Worm (Caenorhabditis elegans) whole organism, L4/young adult: ENCODE data around the gene col-44.

ENCODE experiments used
- W03F9.2 ChIP-seq: fragments of 150-350 bp; optimal IDR thresholded peaks from 2 replicates; lab custom pipeline; 2014; ENCODE audit warnings: missing biosample characterization, missing genetic modification characterization
- dao-5 ChIP-seq: sonication (generic microtip); optimal IDR thresholded peaks from 2 replicates; lab custom pipeline; 2016; ENCODE audit warnings: missing genotype, missing genetic modification characterization, moderate library complexity, missing compliant biosample characterization
- him-1 ChIP-seq: sonication (generic microtip); optimal IDR thresholded peaks from 2 replicates; lab custom pipeline; 2016; ENCODE audit warnings: missing genotype, missing genetic modification reagents, missing genetic modification characterization, missing compliant biosample characterization

Gene col-44

DNA sequence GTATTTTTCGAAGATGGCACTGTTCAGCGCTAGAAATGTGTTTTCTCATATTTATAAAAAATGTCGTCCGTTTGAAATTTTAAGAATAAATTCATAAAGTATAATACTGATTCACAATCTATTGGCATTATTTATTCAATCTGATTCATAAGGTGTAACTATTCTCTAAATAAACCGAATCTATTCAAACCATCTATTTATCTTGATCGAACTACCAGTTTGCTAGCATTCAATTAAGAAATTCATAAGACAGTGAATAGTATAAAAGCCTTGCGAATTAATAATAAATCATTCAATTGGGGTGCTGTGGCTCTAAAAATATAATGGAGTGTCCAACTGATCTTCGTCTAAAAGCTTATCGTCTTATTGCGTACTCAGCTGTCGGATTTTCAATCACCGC, at the start of gene col-44:
Gene col-44, plus strand, starts transcription at position 301 of the 400 bp plus-strand sequence.
- TF ChIP-seq W03F9.2 (tag; lab: Kevin White, UChicago): no peak
- no peak for TF ChIP-seq dao-5 (tag; lab: Kevin White, UChicago)
- TF ChIP-seq him-1 (tag; lab: Kevin White, UChicago): no peak

DNA sequence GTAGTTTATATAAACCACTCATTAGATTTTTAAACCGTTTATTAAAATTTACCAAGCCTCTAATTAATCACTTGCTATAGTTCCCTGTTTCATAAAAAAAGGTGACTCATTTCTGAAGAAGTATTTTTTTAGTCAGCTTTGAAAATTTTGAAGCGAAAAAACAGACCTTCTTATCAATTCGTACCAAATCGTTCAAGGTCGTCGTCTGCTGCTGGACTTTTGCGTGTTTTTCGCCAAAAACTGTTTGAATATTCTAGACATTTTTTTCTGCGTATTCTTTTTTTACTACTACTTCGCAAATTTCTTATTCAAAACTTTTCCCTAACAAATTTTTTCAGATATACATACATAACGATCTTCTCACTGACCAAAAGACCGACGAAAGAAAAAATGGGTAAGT, 49.0 kb upstream of the col-44 start, which contains the start of gene cah-4:
Gene cah-4, plus strand, starts transcription at position 339 of the 400 bp plus-strand sequence.
- TF ChIP-seq W03F9.2 (tag; lab: Kevin White, UChicago): no peak

DNA sequence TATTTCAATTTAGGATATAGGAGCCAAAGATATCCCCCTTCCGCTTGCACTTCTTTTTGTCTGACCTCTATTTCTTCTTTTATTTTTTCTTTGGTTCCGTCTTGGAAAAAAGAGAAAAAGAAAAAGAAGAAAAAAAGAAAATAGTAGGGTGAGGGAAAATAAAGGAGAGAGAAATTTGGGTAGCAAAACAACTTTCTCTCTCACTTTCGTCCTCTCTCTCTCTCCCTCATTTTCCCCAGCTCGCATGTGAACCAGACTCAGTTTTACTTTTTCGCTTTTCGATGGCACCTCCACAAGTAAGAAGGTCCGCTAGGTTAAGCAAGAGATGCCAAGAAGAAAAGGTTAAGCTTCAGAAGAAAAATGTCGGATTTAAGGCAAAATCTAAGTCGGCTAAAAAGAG, 48.5 kb upstream of the col-44 start:
- TF ChIP-seq dao-5 (tag; lab: Kevin White, UChicago): no peak
- TF ChIP-seq him-1 (tag; lab: Kevin White, UChicago): no peak
- no peak for TF ChIP-seq W03F9.2 (tag; lab: Kevin White, UChicago)

DNA sequence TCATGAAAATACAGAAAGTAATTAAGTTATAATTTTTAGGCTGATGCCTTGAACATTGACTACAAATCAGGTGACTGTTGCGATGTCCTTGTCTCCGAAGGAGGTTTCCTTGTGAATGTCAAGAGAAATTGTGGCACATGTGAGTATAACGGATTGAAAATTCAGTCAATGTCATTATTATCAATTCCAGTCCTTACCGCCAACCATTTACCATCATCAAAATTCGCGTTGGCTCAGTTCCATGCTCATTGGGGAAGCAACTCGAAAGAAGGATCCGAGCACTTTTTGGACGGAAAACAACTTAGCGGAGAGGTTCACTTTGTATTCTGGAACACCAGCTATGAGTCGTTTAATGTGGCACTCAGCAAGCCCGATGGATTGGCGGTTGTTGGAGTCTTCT, 47.9 kb upstream of the col-44 start:
- TF ChIP-seq dao-5 (tag; lab: Kevin White, UChicago): no peak
- no peak for TF ChIP-seq him-1 (tag; lab: Kevin White, UChicago)
- no peak for TF ChIP-seq W03F9.2 (tag; lab: Kevin White, UChicago)

DNA sequence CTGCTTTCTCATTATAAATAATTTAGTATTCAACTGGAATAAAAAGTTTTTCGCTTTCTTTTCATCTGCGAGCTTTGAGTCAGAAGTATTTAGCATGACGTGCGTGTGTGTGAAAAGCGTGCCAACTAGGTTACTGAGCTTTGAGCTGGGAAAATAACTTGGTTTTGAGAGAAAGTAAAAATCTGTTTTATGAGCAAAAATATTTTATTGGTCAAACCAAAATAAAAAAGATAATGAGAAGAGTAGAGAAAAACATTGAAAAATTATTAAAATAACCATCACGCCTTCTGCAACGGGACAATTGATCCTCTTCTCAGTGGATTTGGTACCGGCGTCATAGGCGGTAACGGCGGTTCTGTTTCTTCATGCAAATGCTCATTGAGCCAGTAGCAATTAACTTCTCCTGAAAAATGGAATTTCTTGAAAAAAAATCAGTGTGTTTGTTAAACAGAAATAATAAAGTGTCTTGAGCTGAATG, 46.7 kb upstream of the col-44 start:
- TF ChIP-seq him-1 (tag; lab: Kevin White, UChicago) (no peak), dao-5 (tag; lab: Kevin White, UChicago) (no peak), W03F9.2 (tag; lab: Kevin White, UChicago) (no peak)

DNA sequence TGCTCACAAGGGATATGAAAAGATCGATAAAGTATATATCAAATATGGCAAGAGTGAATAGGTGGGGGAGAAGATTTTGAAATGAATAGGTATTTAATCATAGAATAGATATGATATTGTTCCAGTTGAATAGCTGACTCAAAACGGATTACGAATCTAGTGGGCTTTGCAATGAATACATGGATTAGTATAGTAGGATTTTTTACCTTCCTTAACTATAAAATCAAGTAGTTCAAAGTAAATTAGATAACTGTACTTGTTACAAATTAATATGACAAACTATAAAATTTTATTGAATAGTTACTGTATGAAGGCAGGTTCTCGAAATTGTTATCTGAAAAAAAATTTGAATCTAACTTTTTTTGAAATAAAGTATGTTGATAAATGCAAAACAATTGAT, 40.4 kb upstream of the col-44 start, which contains the start of gene odr-1:
Gene odr-1, minus strand, starts transcription at position 101 of the 400 bp plus-strand sequence.
- no peak for TF ChIP-seq W03F9.2 (tag; lab: Kevin White, UChicago)
- TF ChIP-seq him-1 (tag; lab: Kevin White, UChicago): no peak
- no peak for TF ChIP-seq dao-5 (tag; lab: Kevin White, UChicago)

DNA sequence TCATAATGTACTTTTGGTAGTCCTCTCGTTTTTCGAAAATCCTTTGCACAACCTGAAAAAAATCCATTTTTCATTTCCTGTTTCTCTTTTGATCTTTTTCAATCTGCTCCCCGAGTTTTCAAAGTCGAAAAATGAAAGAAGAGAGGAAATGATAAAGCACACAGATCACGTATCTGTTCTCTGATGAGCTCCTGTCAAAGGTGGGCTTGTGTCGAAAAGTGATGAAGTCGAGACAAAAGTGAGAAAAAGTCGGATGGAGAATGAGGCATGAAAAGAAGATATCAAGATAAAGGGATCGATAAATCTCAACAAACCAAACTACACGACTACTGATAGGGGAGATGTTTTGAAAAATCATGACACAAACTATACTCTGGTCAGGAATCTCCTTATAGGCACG, 36.2 kb upstream of the col-44 start:
- no peak for TF ChIP-seq dao-5 (tag; lab: Kevin White, UChicago)
- TF ChIP-seq him-1 (tag; lab: Kevin White, UChicago): no peak
- no peak for TF ChIP-seq W03F9.2 (tag; lab: Kevin White, UChicago)

DNA sequence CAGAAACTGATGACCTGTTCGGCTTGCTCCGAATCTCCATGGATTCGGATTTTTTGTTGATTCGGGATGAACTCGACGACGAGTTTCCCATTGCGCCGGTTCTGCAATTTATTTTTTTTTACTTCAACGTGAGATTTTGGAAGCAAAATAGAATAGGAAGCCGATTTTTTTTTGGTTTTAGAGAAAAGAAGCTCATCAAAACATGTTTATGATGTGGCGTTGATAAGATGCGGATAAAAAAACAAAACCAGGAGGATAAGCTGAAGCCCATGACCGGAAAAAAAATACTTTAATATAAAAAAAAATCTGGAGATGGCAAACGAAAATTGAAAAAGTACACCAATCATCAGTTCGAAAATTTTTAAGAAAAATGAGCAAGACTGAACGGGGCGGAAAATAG, 35.2 kb upstream of the col-44 start, which contains the start of gene glb-20:
Gene glb-20, minus strand, starts transcription at position 101 of the 400 bp plus-strand sequence.
- TF ChIP-seq him-1 (tag; lab: Kevin White, UChicago): no peak
- TF ChIP-seq dao-5 (tag; lab: Kevin White, UChicago): no peak
- no peak for TF ChIP-seq W03F9.2 (tag; lab: Kevin White, UChicago)

DNA sequence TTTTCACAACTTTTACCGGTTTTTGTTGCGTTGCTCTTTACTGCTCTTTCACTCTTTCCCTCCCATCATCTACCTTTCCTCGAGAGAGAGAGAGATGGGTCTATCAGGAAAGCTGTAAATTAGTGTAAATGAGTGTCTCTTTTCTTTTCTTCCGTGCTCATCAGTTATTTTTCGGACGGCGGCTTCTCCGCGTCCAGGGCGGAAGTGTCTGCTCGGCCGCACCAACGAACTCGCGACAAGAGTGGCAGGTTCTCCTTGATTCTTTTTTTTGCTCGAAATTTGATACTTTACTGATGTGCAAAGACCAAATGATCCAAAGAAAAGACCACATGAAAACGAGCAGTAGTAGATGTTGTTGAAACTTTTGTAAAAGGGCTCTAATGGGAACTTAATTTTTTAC, 32.6 kb upstream of the col-44 start:
- no peak for TF ChIP-seq dao-5 (tag; lab: Kevin White, UChicago)
- TF ChIP-seq W03F9.2 (tag; lab: Kevin White, UChicago): no peak
- TF ChIP-seq him-1 (tag; lab: Kevin White, UChicago): no peak

DNA sequence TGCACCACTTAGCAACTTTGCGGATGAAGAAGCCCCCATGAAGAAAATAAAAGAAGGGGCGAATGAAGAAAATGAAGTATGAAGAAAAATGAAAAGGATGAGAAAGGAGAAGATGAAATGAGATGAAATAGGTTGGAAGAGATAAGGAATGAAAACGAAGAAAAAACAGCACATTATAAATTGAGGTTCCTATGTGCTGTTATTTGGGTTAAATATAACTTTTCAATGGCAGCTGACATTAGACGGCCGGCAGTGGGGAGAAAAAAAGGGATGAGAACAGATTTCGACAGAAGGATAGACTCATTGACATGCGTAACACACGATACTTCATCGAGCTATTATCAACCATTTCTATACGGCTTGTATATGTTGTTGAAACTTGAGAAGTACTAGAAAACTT, 29.3 kb upstream of the col-44 start:
- TF ChIP-seq him-1 (tag; lab: Kevin White, UChicago): no peak
- no peak for TF ChIP-seq W03F9.2 (tag; lab: Kevin White, UChicago)
- no peak for TF ChIP-seq dao-5 (tag; lab: Kevin White, UChicago)

DNA sequence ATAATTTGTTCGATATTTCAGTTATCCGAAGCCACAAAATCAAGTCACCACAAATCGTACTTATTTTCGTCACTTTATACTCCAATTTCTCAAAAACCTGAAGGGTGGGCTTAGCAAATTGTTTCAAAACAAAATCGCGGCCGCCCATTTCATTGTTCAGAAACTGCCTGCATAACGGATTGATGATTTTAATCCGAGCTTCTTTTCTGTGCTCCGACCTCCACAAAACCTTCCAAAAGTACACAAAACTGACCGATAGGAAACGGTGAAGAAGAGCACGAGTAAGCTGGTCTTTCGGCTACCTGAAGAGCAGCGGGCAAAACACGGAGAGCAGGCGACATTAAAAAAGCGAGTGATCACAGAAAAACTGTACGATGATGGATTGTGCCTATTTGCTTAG, 24.8 kb upstream of the col-44 start, which contains the start of gene R01E6.2:
Gene R01E6.2, minus strand, starts transcription at position 101 of the 400 bp plus-strand sequence.
- TF ChIP-seq W03F9.2 (tag; lab: Kevin White, UChicago) (no peak), dao-5 (tag; lab: Kevin White, UChicago) (no peak), him-1 (tag; lab: Kevin White, UChicago) (no peak)

DNA sequence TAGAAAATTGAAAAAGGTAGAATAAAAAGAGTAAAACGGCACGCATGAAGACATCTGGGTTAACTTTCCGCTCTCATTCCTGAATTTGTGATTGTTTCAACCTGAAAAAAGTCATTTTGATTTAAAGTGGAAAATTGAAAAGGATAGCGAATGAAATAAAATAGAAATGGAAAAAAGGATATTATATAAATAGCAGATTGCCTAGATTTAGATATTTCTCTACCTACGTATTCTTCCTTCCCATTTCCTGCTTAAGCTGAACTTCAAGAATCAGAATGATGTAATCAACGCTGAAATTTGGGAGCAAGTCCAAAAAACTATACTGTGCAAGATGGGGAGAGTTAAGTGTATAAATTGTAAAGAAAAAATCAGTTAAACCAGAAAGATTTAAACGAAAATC, 21.4 kb upstream of the col-44 start, which contains the start of gene R01E6.7:
Gene R01E6.7, minus strand, starts transcription at position 101 of the 400 bp plus-strand sequence.
- TF ChIP-seq him-1 (tag; lab: Kevin White, UChicago) (no peak), W03F9.2 (tag; lab: Kevin White, UChicago) (no peak)

DNA sequence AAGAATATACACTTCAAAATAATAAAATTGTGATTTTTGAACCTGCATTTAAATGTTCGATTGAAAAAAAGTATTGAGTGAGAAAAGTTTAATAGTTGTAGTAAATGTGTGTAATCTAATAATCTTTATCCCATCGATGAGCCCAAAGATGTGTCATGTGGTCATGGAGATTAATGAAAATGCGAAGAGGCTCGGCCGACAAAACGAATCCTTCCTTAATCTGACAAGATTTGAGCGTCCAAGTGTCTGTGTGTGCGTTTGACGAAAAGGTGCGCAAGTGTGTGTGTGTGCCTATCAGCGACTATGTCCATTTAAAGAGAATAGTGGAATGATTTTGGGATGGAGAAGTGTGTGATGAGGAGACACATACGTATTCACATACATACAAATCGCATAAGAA, 17.2 kb upstream of the col-44 start:
- no peak for TF ChIP-seq dao-5 (tag; lab: Kevin White, UChicago)
- no peak for TF ChIP-seq W03F9.2 (tag; lab: Kevin White, UChicago)
- no peak for TF ChIP-seq him-1 (tag; lab: Kevin White, UChicago)

DNA sequence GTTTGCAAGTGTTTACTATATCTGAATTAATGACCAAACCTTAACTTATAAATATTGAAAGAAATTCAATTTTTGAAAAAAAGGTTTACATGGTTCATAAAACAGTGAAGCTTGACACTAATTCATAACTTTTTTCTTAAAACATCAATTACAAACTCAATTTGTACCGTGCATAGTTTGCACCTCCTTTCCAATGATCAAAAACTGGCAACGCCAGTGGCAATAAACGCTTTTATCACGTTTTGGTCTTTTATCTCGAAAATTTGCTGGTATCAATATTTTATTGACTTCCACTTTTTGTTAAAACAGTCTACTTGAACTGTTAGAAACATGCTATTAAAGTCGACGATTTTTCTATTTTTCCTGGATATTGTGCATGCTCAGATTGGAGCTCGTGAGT, 12.8 kb upstream of the col-44 start, which contains the start of gene F54B11.11:
Gene F54B11.11, plus strand, starts transcription at position 301 of the 400 bp plus-strand sequence.
- TF ChIP-seq dao-5 (tag; lab: Kevin White, UChicago) (no peak), him-1 (tag; lab: Kevin White, UChicago) (no peak), W03F9.2 (tag; lab: Kevin White, UChicago) (no peak)
